Fruit fly (Drosophila melanogaster) whole organism, embryonic: ENCODE data around the gene mld.

Source experiments
- Adf1 ChIP-seq: fragments of 200-800 bp; sonication (Bioruptor generic); IDR thresholded peaks from 2 replicates; pipeline ENCODE4 v1.3.6; 2022; ENCODE audit warnings: missing biosample characterization, missing genetic modification characterization
- Atf3 ChIP-seq: fragments of 200-800 bp; sonication (Bioruptor generic); optimal IDR thresholded peaks from 3 replicates; lab custom pipeline; 2016; ENCODE audit warnings: missing biosample characterization, missing genetic modification characterization
- Atf6 ChIP-seq: fragments of 200-800 bp; sonication (Bioruptor generic); IDR thresholded peaks from 2 replicates; pipeline ENCODE4 v1.3.6; 2022; ENCODE audit warnings: missing biosample characterization, missing genetic modification characterization
- Bdp1 ChIP-seq: fragments of 200-800 bp; sonication (Bioruptor generic); optimal IDR thresholded peaks from 3 replicates; lab custom pipeline; 2016; ENCODE audit warnings: missing biosample characterization, missing genetic modification characterization
- CG10543 ChIP-seq: fragments of 200-800 bp; sonication (Bioruptor generic); optimal IDR thresholded peaks from 3 replicates; lab custom pipeline; 2017; ENCODE audit warnings: missing biosample characterization, mild to moderate bottlenecking, missing genetic modification characterization, moderate library complexity
- CG11247 ChIP-seq: fragments of 200-800 bp; sonication (Bioruptor generic); IDR thresholded peaks from 2 replicates; pipeline ENCODE4 v1.3.6; 2022; ENCODE audit warnings: missing biosample characterization, missing genetic modification characterization
- CG11456 ChIP-seq: fragments of 200-800 bp; sonication (Bioruptor generic); IDR thresholded peaks from 3 replicates; pipeline ENCODE4 v1.3.6; 2022; ENCODE audit warnings: missing biosample characterization, missing genetic modification characterization
- CG14441 ChIP-seq: fragments of 200-800 bp; sonication (Bioruptor generic); IDR thresholded peaks from 2 replicates; pipeline ENCODE4 v1.3.6; 2022; ENCODE audit warnings: missing biosample characterization, missing genetic modification characterization
- CG14667 ChIP-seq: fragments of 200-800 bp; sonication (Bioruptor generic); IDR thresholded peaks from 2 replicates; pipeline ENCODE4 v1.3.6; 2022; ENCODE audit warnings: missing biosample characterization, missing genetic modification characterization
- CG16779 ChIP-seq: fragments of 200-800 bp; sonication (Bioruptor generic); IDR thresholded peaks from 2 replicates; pipeline ENCODE4 v1.3.6; 2022; ENCODE audit warnings: missing biosample characterization, missing genetic modification characterization
- CG16815 ChIP-seq: fragments of 200-800 bp; sonication (Bioruptor generic); optimal IDR thresholded peaks from 3 replicates; lab custom pipeline; 2017; ENCODE audit warnings: missing biosample characterization, mild to moderate bottlenecking, missing genetic modification characterization
- CG16863 ChIP-seq: fragments of 200-800 bp; sonication (Bioruptor generic); optimal IDR thresholded peaks from 3 replicates; lab custom pipeline; 2016; ENCODE audit warnings: missing biosample characterization, missing genetic modification characterization
- CG17186 ChIP-seq: fragments of 200-800 bp; sonication (Bioruptor generic); optimal IDR thresholded peaks from 3 replicates; lab custom pipeline; 2017; ENCODE audit warnings: missing biosample characterization, missing genetic modification reagents, missing genetic modification characterization
- CG3163 ChIP-seq: fragments of 200-800 bp; sonication (Bioruptor generic); optimal IDR thresholded peaks from 3 replicates; lab custom pipeline; 2016; ENCODE audit warnings: missing biosample characterization, missing genetic modification characterization
- CG3726 ChIP-seq: fragments of 200-800 bp; sonication (Bioruptor generic); IDR thresholded peaks from 3 replicates; pipeline ENCODE4, ENCODE4 v1.3.6; 2022; ENCODE audit warnings: missing biosample characterization, missing genetic modification characterization
- CG4424 ChIP-seq: fragments of 200-800 bp; sonication (Bioruptor generic); optimal IDR thresholded peaks from 3 replicates; lab custom pipeline; 2016; ENCODE audit warnings: missing biosample characterization, missing genetic modification characterization
- CG7786 ChIP-seq: fragments of 200-800 bp; sonication (Bioruptor generic); optimal IDR thresholded peaks from 2 replicates; lab custom pipeline; 2016; ENCODE audit warnings: missing biosample characterization, missing genetic modification characterization
- CG7839 ChIP-seq: fragments of 200-800 bp; sonication (Bioruptor generic); optimal IDR thresholded peaks from 3 replicates; lab custom pipeline; 2018; ENCODE audit warnings: missing biosample characterization, mild to moderate bottlenecking, missing genetic modification characterization, moderate library complexity
- CG7928 ChIP-seq: fragments of 200-800 bp; sonication (Bioruptor generic); optimal IDR thresholded peaks from 2 replicates; lab custom pipeline; 2017; ENCODE audit warnings: missing biosample characterization, mild to moderate bottlenecking, missing genetic modification characterization
- CG8281 ChIP-seq: fragments of 200-800 bp; sonication (Bioruptor generic); optimal IDR thresholded peaks from 2 replicates; lab custom pipeline; 2018; ENCODE audit warnings: missing biosample characterization, mild to moderate bottlenecking, missing genetic modification characterization, moderate library complexity
- Camta ChIP-seq: fragments of 200-800 bp; sonication (Bioruptor generic); optimal IDR thresholded peaks from 2 replicates; lab custom pipeline; 2016; ENCODE audit warnings: missing biosample characterization, missing genetic modification characterization
- Dp ChIP-seq: fragments of 200-800 bp; sonication (Bioruptor generic); optimal IDR thresholded peaks from 2 replicates; lab custom pipeline; 2018; ENCODE audit warnings: missing biosample characterization, mild to moderate bottlenecking, missing genetic modification characterization, moderate library complexity
- GATAe ChIP-seq: fragments of 200-800 bp; sonication (Bioruptor generic); conservative IDR thresholded peaks from 2 replicates; pipeline ENCODE4 v1.3.6; 2022; ENCODE audit warnings: missing biosample characterization, missing genetic modification characterization
- Gsc ChIP-seq: fragments of 200-800 bp; sonication (Bioruptor generic); IDR thresholded peaks from 2 replicates; pipeline ENCODE4 v1.3.6; 2022; ENCODE audit warnings: missing biosample characterization, missing genetic modification characterization
- Hmr ChIP-seq: fragments of 200-800 bp; sonication (Bioruptor generic); optimal IDR thresholded peaks from 3 replicates; lab custom pipeline; 2017; ENCODE audit warnings: mild to moderate bottlenecking, missing biosample characterization, missing genetic modification reagents, missing genetic modification characterization
- Hr3 ChIP-seq: fragments of 200-800 bp; sonication (Bioruptor generic); optimal IDR thresholded peaks from 3 replicates; lab custom pipeline; 2016; ENCODE audit warnings: missing biosample characterization, missing genetic modification characterization
- Mes4 ChIP-seq: fragments of 200-800 bp; sonication (Bioruptor generic); optimal IDR thresholded peaks from 2 replicates; lab custom pipeline; 2016; ENCODE audit warnings: missing biosample characterization, missing genetic modification characterization
- Nf-YA ChIP-seq: fragments of 200-800 bp; sonication (Bioruptor generic); IDR thresholded peaks from 2 replicates; pipeline ENCODE4 v1.3.6; 2022; ENCODE audit warnings: missing biosample characterization, missing genetic modification characterization
- Sin3A ChIP-seq: fragments of >200 bp; optimal IDR thresholded peaks from 2 replicates; lab custom pipeline; 2018
- Spps ChIP-seq: fragments of 200-800 bp; sonication (Bioruptor generic); optimal IDR thresholded peaks from 2 replicates; lab custom pipeline; 2018; ENCODE audit warnings: missing biosample characterization, mild to moderate bottlenecking, missing genetic modification characterization
- Sry-δ ChIP-seq: fragments of 200-800 bp; sonication (Bioruptor generic); optimal IDR thresholded peaks from 2 replicates; lab custom pipeline; 2016; ENCODE audit warnings: missing biosample characterization, missing genetic modification characterization
- Tbp ChIP-seq: fragments of >200 bp; optimal IDR thresholded peaks from 2 replicates; lab custom pipeline; 2018; ENCODE audit warnings: missing biosample characterization, missing genetic modification characterization
- ara ChIP-seq: fragments of 200-800 bp; sonication (Bioruptor generic); IDR thresholded peaks from 2 replicates; pipeline ENCODE4 v1.3.6; 2022; ENCODE audit warnings: missing biosample characterization, missing genetic modification characterization
- br ChIP-seq: fragments of >200 bp; optimal IDR thresholded peaks from 2 replicates; lab custom pipeline; 2017
- cas ChIP-seq: fragments of 200-800 bp; sonication (Bioruptor generic); IDR thresholded peaks from 2 replicates; pipeline ENCODE4 v1.3.6; 2022; ENCODE audit warnings: missing biosample characterization, missing genetic modification characterization
- cato ChIP-seq: fragments of 200-800 bp; sonication (Bioruptor generic); optimal IDR thresholded peaks from 2 replicates; lab custom pipeline; 2016; ENCODE audit warnings: missing biosample characterization, missing genetic modification characterization, borderline replicate concordance
- crol ChIP-seq: fragments of 200-800 bp; sonication (Bioruptor generic); IDR thresholded peaks from 2 replicates; pipeline ENCODE4 v1.3.6; 2022; ENCODE audit warnings: missing biosample characterization, missing genetic modification characterization
- dm ChIP-seq: fragments of 200-800 bp; sonication (Bioruptor generic); optimal IDR thresholded peaks from 3 replicates; lab custom pipeline; 2016; ENCODE audit warnings: missing biosample characterization, missing genetic modification characterization
- ems ChIP-seq: fragments of 200-800 bp; sonication (Bioruptor generic); optimal IDR thresholded peaks from 3 replicates; lab custom pipeline; 2016; ENCODE audit warnings: missing biosample characterization, missing genetic modification characterization
- fru ChIP-seq: fragments of >200 bp; optimal IDR thresholded peaks from 2 replicates; lab custom pipeline; 2017
- fu2 ChIP-seq: fragments of 200-800 bp; sonication (Bioruptor generic); optimal IDR thresholded peaks from 2 replicates; lab custom pipeline; 2016; ENCODE audit warnings: missing biosample characterization, missing genetic modification characterization
- grau ChIP-seq: fragments of 200-800 bp; optimal IDR thresholded peaks from 3 replicates; lab custom pipeline; 2019; ENCODE audit warnings: missing biosample characterization, mild to moderate bottlenecking, missing genetic modification characterization, moderate library complexity
- ken ChIP-seq: fragments of 200-800 bp; sonication (Bioruptor generic); IDR thresholded peaks from 3 replicates; pipeline ENCODE4 v1.3.6; 2022; ENCODE audit warnings: missing biosample characterization, missing genetic modification characterization
- pb ChIP-seq: fragments of 200-800 bp; sonication (Bioruptor generic); optimal IDR thresholded peaks from 3 replicates; lab custom pipeline; 2016; ENCODE audit warnings: missing biosample characterization, missing genetic modification characterization
- psq ChIP-seq: fragments of 200-800 bp; sonication (Bioruptor generic); optimal IDR thresholded peaks from 2 replicates; lab custom pipeline; 2017; ENCODE audit warnings: missing biosample characterization, missing genetic modification characterization
- pum ChIP-seq: fragments of 200-800 bp; sonication (Bioruptor generic); optimal IDR thresholded peaks from 2 replicates; lab custom pipeline; 2016; ENCODE audit warnings: missing biosample characterization, missing genetic modification characterization
- repo ChIP-seq: fragments of 200-800 bp; sonication (Bioruptor generic); optimal IDR thresholded peaks from 2 replicates; lab custom pipeline; 2016; ENCODE audit warnings: missing biosample characterization, missing genetic modification characterization
- run ChIP-seq: fragments of 200-800 bp; sonication (Bioruptor generic); optimal IDR thresholded peaks from 3 replicates; lab custom pipeline; 2018; ENCODE audit warnings: missing biosample characterization, mild to moderate bottlenecking, missing genetic modification characterization
- sd ChIP-seq: fragments of 200-800 bp; sonication (Bioruptor generic); optimal IDR thresholded peaks from 3 replicates; lab custom pipeline; 2018; ENCODE audit warnings: missing biosample characterization, mild to moderate bottlenecking, missing genetic modification characterization, moderate library complexity
- sim ChIP-seq: fragments of 200-800 bp; sonication (Bioruptor generic); IDR thresholded peaks from 2 replicates; pipeline ENCODE4 v1.3.6; 2022; ENCODE audit warnings: missing biosample characterization, missing genetic modification characterization
- sqz ChIP-seq: fragments of 200-800 bp; sonication (Bioruptor generic); optimal IDR thresholded peaks from 3 replicates; lab custom pipeline; 2018; ENCODE audit warnings: missing biosample characterization, mild to moderate bottlenecking, missing genetic modification characterization
- tap ChIP-seq: fragments of 200-800 bp; optimal IDR thresholded peaks from 3 replicates; lab custom pipeline; 2019; ENCODE audit warnings: missing biosample characterization, mild to moderate bottlenecking, missing genetic modification characterization, moderate library complexity
- tgo ChIP-seq: fragments of 200-800 bp; sonication (Bioruptor generic); IDR thresholded peaks from 3 replicates; pipeline ENCODE4 v1.3.6; 2022; ENCODE audit warnings: missing biosample characterization, missing genetic modification characterization
- tio ChIP-seq: fragments of 200-800 bp; sonication (Bioruptor generic); optimal IDR thresholded peaks from 2 replicates; lab custom pipeline; 2017; ENCODE audit warnings: missing biosample characterization, missing genetic modification characterization, inconsistent platforms
- trh ChIP-seq: fragments of 200-800 bp; sonication (Bioruptor generic); optimal IDR thresholded peaks from 2 replicates; lab custom pipeline; 2016; ENCODE audit warnings: missing biosample characterization, missing genetic modification characterization

Gene mld

dm6 chr3R:24574123-24574522, 11.3 kb upstream of the mld start (continued):
- TF ChIP-seq repo (GFP tag; lab: Kevin White, UChicago) (no peak), pum (GFP tag; lab: Kevin White, UChicago) (no peak), CG3726 (GFP tag; lab: Robert Waterston, UW) (no peak), Bdp1 (GFP tag; lab: Kevin White, UChicago) (no peak), br (no peak), CG7839 (tag; lab: Kevin White, UChicago) (peak; percentile 77), cato (GFP tag; lab: Kevin White, UChicago) (no peak), CG7928 (GFP tag; lab: Kevin White, UChicago) (no peak), CG16779 (GFP tag; lab: Robert Waterston, UW) (no peak), CG3163 (GFP tag; lab: Kevin White, UChicago) (no peak), CG4424 (GFP tag; lab: Kevin White, UChicago) (no peak), tgo (GFP tag; lab: Robert Waterston, UW) (peak; percentile 51; the same call in 1 of the 3 replicates), ara (GFP tag; lab: Robert Waterston, UW) (no peak), Hr3 (GFP tag; lab: Kevin White, UChicago) (peak; percentile 37), Sin3A (lab: Kevin White, UChicago) (no peak), sqz (GFP tag; lab: Kevin White, UChicago) (no peak), sd (peak; percentile 48), run (tag; lab: Kevin White, UChicago) (peak; percentile 17), Sry-δ (GFP tag; lab: Kevin White, UChicago) (no peak), CG7786 (no peak), Atf3 (GFP tag; lab: Kevin White, UChicago) (no peak), CG16863 (GFP tag; lab: Kevin White, UChicago) (no peak), Atf6 (GFP tag; lab: Robert Waterston, UW) (peak; percentile 69), CG14667 (GFP tag; lab: Robert Waterston, UW) (no peak), ems (no peak), cas (no peak), fru (no peak), CG14441 (GFP tag; lab: Robert Waterston, UW) (no peak; the same call in 1 of the 2 replicates), crol (no peak), ken (GFP tag; lab: Robert Waterston, UW) (no peak), dm (GFP tag; lab: Kevin White, UChicago) (no peak), Gsc (GFP tag; lab: Robert Waterston, UW) (no peak), Nf-YA (GFP tag; lab: Robert Waterston, UW) (no peak), CG11456 (no peak), psq (no peak), pb (GFP tag; lab: Kevin White, UChicago) (no peak), Tbp (GFP tag; lab: Kevin White, UChicago) (no peak), GATAe (GFP tag; lab: Robert Waterston, UW) (no peak), Adf1 (no peak), Spps (tag; lab: Kevin White, UChicago) (no peak), CG10543 (peak; percentile 64), Camta (GFP tag; lab: Kevin White, UChicago) (no peak), Dp (GFP tag; lab: Kevin White, UChicago) (no peak), grau (peak; percentile 81), tap (tag; lab: Kevin White, UChicago) (peak; percentile 5), Mes4 (GFP tag; lab: Kevin White, UChicago) (no peak), CG17186 (GFP tag; lab: Kevin White, UChicago) (no peak), CG16815 (GFP tag; lab: Kevin White, UChicago) (peak; percentile 22), trh (GFP tag; lab: Kevin White, UChicago) (no peak), tio (GFP tag; lab: Kevin White, UChicago) (no peak), Hmr (GFP tag; lab: Kevin White, UChicago) (peak; percentile 85), sim (GFP tag; lab: Robert Waterston, UW) (no peak), fu2 (peak; percentile 24), CG8281 (tag; lab: Kevin White, UChicago) (no peak), CG11247 (no peak)
